Worm (Caenorhabditis elegans) whole organism, L1 larva: ENCODE measurements around the gene M04B2.6.

Source experiments
- C04F5.9 ChIP-seq: sonication (generic microtip); optimal IDR thresholded peaks from 2 replicates; lab custom pipeline; 2016; ENCODE audit warnings: missing genetic modification characterization, missing compliant biosample characterization
- C16A3.4 ChIP-seq: fragments of 150-350 bp; optimal IDR thresholded peaks from 2 replicates; lab custom pipeline; 2014; ENCODE audit warnings: missing biosample characterization, missing genetic modification characterization
- C34B4.2 ChIP-seq: sonication (generic microtip); optimal IDR thresholded peaks from 2 replicates; lab custom pipeline; 2017; ENCODE audit warnings: mild to moderate bottlenecking, missing genetic modification characterization, missing compliant biosample characterization
- F16B12.6 ChIP-seq: fragments of 150-350 bp; optimal IDR thresholded peaks from 2 replicates; lab custom pipeline; 2014; ENCODE audit warnings: missing biosample characterization, missing genetic modification characterization
- aha-1 ChIP-seq: fragments of 150-350 bp; optimal IDR thresholded peaks from 2 replicates; lab custom pipeline; 2014; ENCODE audit warnings: missing biosample characterization, missing genetic modification characterization
- alr-1 ChIP-seq: fragments of 200-800 bp; sonication (Bioruptor generic); optimal IDR thresholded peaks from 2 replicates; lab custom pipeline; 2018; ENCODE audit warnings: borderline replicate concordance, mild to moderate bottlenecking, missing genetic modification characterization, missing compliant biosample characterization
- ama-1 ChIP-seq: fragments of 150-350 bp; optimal IDR thresholded peaks from 2 replicates; lab custom pipeline; 2014
- ceh-63 ChIP-seq: fragments of 200-800 bp; sonication (Bioruptor generic); optimal IDR thresholded peaks from 2 replicates; lab custom pipeline; 2018; ENCODE audit warnings: mild to moderate bottlenecking, missing genetic modification characterization, missing compliant biosample characterization
- ceh-8 ChIP-seq: fragments of 200-800 bp; sonication (Bioruptor generic); optimal IDR thresholded peaks from 2 replicates; lab custom pipeline; 2018; ENCODE audit warnings: mild to moderate bottlenecking, missing genetic modification characterization, moderate library complexity, missing compliant biosample characterization
- ceh-82 ChIP-seq, 3 experiments: fragments of 150-350 bp in 1 of 3; sonication (generic microtip) in 2 of 3; optimal IDR thresholded peaks; 2 replicates each; lab custom pipeline; 2014 to 2017; ENCODE audit warnings: missing biosample characterization in 3 of 3, missing genetic modification characterization in 3 of 3
- ceh-88 ChIP-seq: fragments of 200-800 bp; sonication (Bioruptor generic); IDR thresholded peaks from 2 replicates; pipeline ENCODE4 v1.3.6; 2022; ENCODE audit warnings: missing genetic modification characterization, missing compliant biosample characterization
- ces-1 ChIP-seq: fragments of 150-350 bp; optimal IDR thresholded peaks from 2 replicates; lab custom pipeline; 2014; ENCODE audit warnings: missing biosample characterization, missing genetic modification reagents, missing genetic modification characterization
- dpl-1 ChIP-seq, 3 experiments: fragments of 150-350 bp in 2 of 3; sonication (generic microtip) in 1 of 3; optimal IDR thresholded peaks; 2 replicates each; lab custom pipeline; 2014 to 2017; ENCODE audit warnings: missing biosample characterization in 3 of 3, missing genetic modification characterization in 3 of 3, missing genetic modification reagents in 3 of 3
- dsc-1 ChIP-seq: sonication (generic microtip); optimal IDR thresholded peaks from 2 replicates; lab custom pipeline; 2016; ENCODE audit warnings: mild to moderate bottlenecking, missing genetic modification characterization, missing compliant biosample characterization
- egl-13 ChIP-seq: sonication (generic microtip); optimal IDR thresholded peaks from 2 replicates; lab custom pipeline; 2016; ENCODE audit warnings: missing genotype, missing genetic modification reagents, missing genetic modification characterization, missing compliant biosample characterization
- ets-5 ChIP-seq: fragments of 200-800 bp; sonication (Bioruptor generic); IDR thresholded peaks from 2 replicates; pipeline ENCODE4 v1.3.6; 2022; ENCODE audit warnings: missing genetic modification characterization, missing compliant biosample characterization
- fkh-10 ChIP-seq: sonication (generic microtip); optimal IDR thresholded peaks from 2 replicates; lab custom pipeline; 2017; ENCODE audit warnings: missing biosample characterization, missing genetic modification reagents, missing genetic modification characterization
- fkh-4 ChIP-seq: sonication (generic microtip); optimal IDR thresholded peaks from 2 replicates; lab custom pipeline; 2016; ENCODE audit warnings: missing compliant biosample characterization, missing genetic modification characterization, borderline replicate concordance
- fkh-8 ChIP-seq: sonication (generic microtip); optimal IDR thresholded peaks from 2 replicates; lab custom pipeline; 2016; ENCODE audit warnings: mild to moderate bottlenecking, missing genetic modification characterization, missing compliant biosample characterization
- fos-1 ChIP-seq: fragments of 150-350 bp; optimal IDR thresholded peaks from 2 replicates; lab custom pipeline; 2014; ENCODE audit warnings: missing biosample characterization, missing genetic modification characterization
- hlh-4 ChIP-seq: sonication (generic microtip); optimal IDR thresholded peaks from 2 replicates; lab custom pipeline; 2016; ENCODE audit warnings: mild to moderate bottlenecking, missing genetic modification characterization, missing compliant biosample characterization
- isw-1 ChIP-seq: fragments of 200-800 bp; sonication (Bioruptor generic); IDR thresholded peaks from 2 replicates; pipeline ENCODE4 v1.3.6; 2022; ENCODE audit warnings: missing genetic modification characterization, missing compliant biosample characterization
- jun-1 ChIP-seq: fragments of 150-350 bp; optimal IDR thresholded peaks from 2 replicates; lab custom pipeline; 2014; ENCODE audit warnings: missing biosample characterization, missing genetic modification reagents, missing genetic modification characterization
- lin-14 ChIP-seq: fragments of 200-800 bp; sonication (Bioruptor generic); optimal IDR thresholded peaks from 2 replicates; lab custom pipeline; 2018; ENCODE audit warnings: mild to moderate bottlenecking, missing genetic modification characterization, moderate library complexity, missing compliant biosample characterization
- lin-15B ChIP-seq: fragments of 150-350 bp; sonication (generic microtip); optimal IDR thresholded peaks from 3 replicates; lab custom pipeline; 2014; ENCODE audit warnings: missing biosample characterization, missing genetic modification characterization
- lir-3 ChIP-seq: sonication (generic microtip); optimal IDR thresholded peaks from 2 replicates; lab custom pipeline; 2016; ENCODE audit warnings: mild to moderate bottlenecking, missing genetic modification characterization, moderate library complexity, missing compliant biosample characterization; ENCODE audit not compliant: poor library complexity
- mab-9 ChIP-seq: fragments of 200-800 bp; sonication (Bioruptor generic); IDR thresholded peaks from 2 replicates; pipeline ENCODE4 v1.3.6; 2022; ENCODE audit warnings: missing genetic modification reagents, missing genetic modification characterization, missing compliant biosample characterization
- mdl-1 ChIP-seq, 2 experiments: fragments of 150-350 bp; optimal IDR thresholded peaks; 2 replicates each; lab custom pipeline; 2014 to 2017; ENCODE audit warnings: missing biosample characterization in 2 of 2, missing genetic modification characterization in 2 of 2, inconsistent platforms in 1 of 2
- mef-2 ChIP-seq: fragments of 150-350 bp; optimal IDR thresholded peaks from 2 replicates; lab custom pipeline; 2014; ENCODE audit warnings: missing biosample characterization, missing genetic modification characterization
- mep-1 ChIP-seq: fragments of 150-350 bp; optimal IDR thresholded peaks from 2 replicates; lab custom pipeline; 2014; ENCODE audit warnings: missing biosample characterization, missing genetic modification characterization
- nhr-11 ChIP-seq: fragments of 150-350 bp; optimal IDR thresholded peaks from 2 replicates; lab custom pipeline; 2014; ENCODE audit warnings: missing biosample characterization, missing genetic modification characterization
- nhr-20 ChIP-seq: sonication (generic microtip); optimal IDR thresholded peaks from 2 replicates; lab custom pipeline; 2016; ENCODE audit warnings: mild to moderate bottlenecking, missing genetic modification characterization, missing compliant biosample characterization
- nhr-28 ChIP-seq: fragments of 150-350 bp; optimal IDR thresholded peaks from 2 replicates; lab custom pipeline; 2014; ENCODE audit warnings: missing biosample characterization, missing genetic modification characterization
- nhr-47 ChIP-seq: sonication (generic microtip); optimal IDR thresholded peaks from 2 replicates; lab custom pipeline; 2016; ENCODE audit warnings: mild to moderate bottlenecking, missing genetic modification characterization, moderate library complexity, missing compliant biosample characterization
- nhr-76 ChIP-seq: sonication (generic microtip); optimal IDR thresholded peaks from 2 replicates; lab custom pipeline; 2017; ENCODE audit warnings: missing biosample characterization, missing genetic modification characterization
- nhr-77 ChIP-seq: fragments of 150-350 bp; optimal IDR thresholded peaks from 2 replicates; lab custom pipeline; 2014; ENCODE audit warnings: missing biosample characterization, missing genetic modification characterization
- nhr-90 ChIP-seq: sonication (generic microtip); optimal IDR thresholded peaks from 2 replicates; lab custom pipeline; 2016; ENCODE audit warnings: mild to moderate bottlenecking, missing genetic modification characterization, missing compliant biosample characterization; ENCODE audit not compliant: poor library complexity
- pag-3 ChIP-seq: sonication (generic microtip); optimal IDR thresholded peaks from 2 replicates; lab custom pipeline; 2017; ENCODE audit warnings: missing genetic modification characterization, mild to moderate bottlenecking, missing compliant biosample characterization, antibody characterized with exemption, borderline replicate concordance; ENCODE audit not compliant: insufficient read depth
- pqm-1 ChIP-seq: sonication (generic microtip); optimal IDR thresholded peaks from 3 replicates; lab custom pipeline; 2017; ENCODE audit warnings: missing biosample characterization, missing genetic modification characterization
- rnt-1 ChIP-seq: sonication (generic microtip); optimal IDR thresholded peaks from 2 replicates; lab custom pipeline; 2016; ENCODE audit warnings: mild to moderate bottlenecking, missing genetic modification characterization, moderate library complexity, missing compliant biosample characterization
- skn-1 ChIP-seq: fragments of 150-350 bp; optimal IDR thresholded peaks from 2 replicates; lab custom pipeline; 2014; ENCODE audit warnings: missing biosample characterization, missing genetic modification characterization
- snpc-4 ChIP-seq: fragments of 150-350 bp; optimal IDR thresholded peaks from 2 replicates; lab custom pipeline; 2014; ENCODE audit warnings: missing biosample characterization, missing genetic modification characterization
- snu-23 ChIP-seq: sonication (generic microtip); optimal IDR thresholded peaks from 2 replicates; lab custom pipeline; 2016; ENCODE audit warnings: missing genetic modification characterization, missing compliant biosample characterization
- tbx-2 ChIP-seq: sonication (generic microtip); optimal IDR thresholded peaks from 2 replicates; lab custom pipeline; 2016; ENCODE audit warnings: missing genetic modification characterization, missing compliant biosample characterization
- unc-130 ChIP-seq: fragments of 150-350 bp; optimal IDR thresholded peaks from 2 replicates; lab custom pipeline; 2017; ENCODE audit warnings: missing biosample characterization, missing genetic modification characterization, inconsistent platforms
- unc-86 ChIP-seq: sonication (generic microtip); optimal IDR thresholded peaks from 2 replicates; lab custom pipeline; 2016; ENCODE audit warnings: missing genetic modification characterization, missing compliant biosample characterization
- unc-98 ChIP-seq: fragments of 200-800 bp; sonication (Bioruptor generic); IDR thresholded peaks from 2 replicates; pipeline ENCODE4 v1.3.6; 2022; ENCODE audit warnings: missing genetic modification characterization, missing compliant biosample characterization
- vab-15 ChIP-seq: sonication (generic microtip); optimal IDR thresholded peaks from 2 replicates; lab custom pipeline; 2017; ENCODE audit warnings: missing genotype, mild to moderate bottlenecking, missing genetic modification characterization, missing compliant biosample characterization
- zip-4 ChIP-seq: fragments of 200-800 bp; sonication (Bioruptor generic); optimal IDR thresholded peaks from 2 replicates; lab custom pipeline; 2018; ENCODE audit warnings: mild to moderate bottlenecking, missing genetic modification characterization, moderate library complexity, missing compliant biosample characterization
- ztf-4 ChIP-seq: fragments of 150-350 bp; optimal IDR thresholded peaks from 2 replicates; lab custom pipeline; 2014; ENCODE audit warnings: missing biosample characterization, missing genetic modification characterization

Gene M04B2.6

DNA sequence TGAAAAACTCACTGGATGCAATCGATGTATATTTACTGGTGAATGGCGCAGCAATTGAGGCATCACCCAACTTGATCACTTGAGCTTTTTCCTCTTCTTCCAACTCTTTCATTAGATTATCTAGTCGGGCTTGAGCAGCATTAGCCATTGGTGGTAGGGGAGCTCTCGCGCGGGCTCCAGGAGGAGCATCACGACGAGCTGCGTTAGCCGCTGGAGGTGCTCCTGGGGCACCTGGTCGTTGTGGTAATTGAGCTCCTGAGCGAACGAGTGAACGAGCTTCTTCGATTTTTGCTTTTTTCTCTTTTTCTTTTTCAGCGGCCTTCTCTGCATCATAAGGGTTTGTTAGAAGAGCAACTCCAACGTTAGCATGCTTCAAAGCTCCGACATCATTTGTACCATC is 35.5 kb downstream of the M04B2.6 start:
- TF ChIP-seq mef-2 (tag; lab: Kevin White, UChicago) (no peak), egl-13 (no peak), dpl-1 (GFP tag; optimal IDR thresholded peaks at IDR 0.05; lab: Kevin White, UChicago) (no peak), ceh-8 (GFP tag; lab: Kevin White, UChicago) (no peak), mdl-1 (tag; optimal IDR thresholded peaks at IDR 0.05; lab: Kevin White, UChicago) (no peak), isw-1 (GFP tag; lab: Robert Waterston, UW) (no peak), nhr-90 (tag; lab: Kevin White, UChicago) (no peak), fkh-4 (tag; lab: Kevin White, UChicago) (no peak), ets-5 (GFP tag; lab: Robert Waterston, UW) (no peak), rnt-1 (no peak), ceh-88 (no peak)
- TF ChIP-seq, all 84 proteins: peak for 0

DNA sequence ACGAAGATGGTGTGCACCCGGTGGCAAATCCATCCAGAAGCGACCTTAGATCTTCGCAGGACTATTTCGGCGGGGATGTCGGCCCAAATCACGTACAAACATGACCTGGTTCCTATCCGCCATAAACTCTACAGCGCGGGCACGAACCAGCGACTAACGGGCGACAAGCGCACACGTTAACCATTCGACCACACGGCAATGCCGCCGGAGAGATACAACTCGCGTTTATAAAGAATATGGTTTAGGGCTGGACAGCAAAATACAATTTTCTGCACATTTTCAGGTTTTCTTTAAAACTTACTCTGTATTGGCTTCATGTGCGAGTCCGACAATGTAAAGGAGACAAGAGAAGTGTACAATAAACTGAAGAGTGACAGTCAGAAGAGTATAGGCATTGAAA is 36.5 kb downstream of the M04B2.6 start:
- no peak for TF ChIP-seq alr-1 (tag; lab: Kevin White, UChicago)
- TF ChIP-seq lir-3 = peak; percentile 74
- peak in 2 of 3 experiments; percentile 39 to 49 for TF ChIP-seq dpl-1 (GFP tag; optimal IDR thresholded peaks at IDR 0.05; lab: Kevin White, UChicago)
- TF ChIP-seq nhr-76 (tag; lab: Kevin White, UChicago) = peak; percentile 46
- peak; percentile 80 for TF ChIP-seq vab-15
- peak; percentile 66 for TF ChIP-seq nhr-20 (tag; lab: Kevin White, UChicago)
- peak; percentile 62 for TF ChIP-seq dsc-1 (tag; lab: Kevin White, UChicago)
- peak; percentile 16 for TF ChIP-seq snpc-4 (tag; lab: Kevin White, UChicago)
- no peak for TF ChIP-seq pag-3 (tag; lab: Kevin White, UChicago)
- TF ChIP-seq pqm-1 = no peak
- no peak for TF ChIP-seq fos-1 (tag; lab: Kevin White, UChicago)
- no peak for TF ChIP-seq ces-1 (GFP tag; lab: Kevin White, UChicago)
- peak; percentile 83 for TF ChIP-seq C16A3.4 (tag; lab: Kevin White, UChicago)
- TF ChIP-seq snu-23 (GFP tag; lab: Kevin White, UChicago) = peak; percentile 79
- peak; percentile 41 for TF ChIP-seq skn-1 (tag; lab: Kevin White, UChicago)
- no peak for TF ChIP-seq ceh-63 (GFP tag; lab: Kevin White, UChicago)
- TF ChIP-seq ets-5 (GFP tag; lab: Robert Waterston, UW) = no peak
- TF ChIP-seq unc-86 (tag; lab: Kevin White, UChicago) = peak; percentile 43
- peak; percentile 34 for TF ChIP-seq jun-1 (tag; lab: Kevin White, UChicago)
- TF ChIP-seq nhr-77 (tag; lab: Kevin White, UChicago) = peak; percentile 46
- peak in 1 of 2 experiments; percentile 52 for TF ChIP-seq mdl-1 (tag; optimal IDR thresholded peaks at IDR 0.05; lab: Kevin White, UChicago)
- TF ChIP-seq nhr-28 = no peak
- 0 out of 2 replicates have a peak, but pooled peaks have one; percentile 2 for TF ChIP-seq isw-1 (GFP tag; lab: Robert Waterston, UW)
- TF ChIP-seq lin-14 (GFP tag; lab: Kevin White, UChicago) = peak; percentile 63
- TF ChIP-seq ceh-88 = no peak
- TF ChIP-seq mep-1 = peak; percentile 80
- TF ChIP-seq ama-1 (lab: Kevin White, UChicago) = peak; percentile 59
- no peak for TF ChIP-seq mef-2 (tag; lab: Kevin White, UChicago)
- TF ChIP-seq unc-130 = peak; percentile 50
- no peak; the same call in 1 of the 2 replicates for TF ChIP-seq unc-98 (GFP tag; lab: Robert Waterston, UW)
- TF ChIP-seq ceh-82 (tag; optimal IDR thresholded peaks at IDR 0.05; lab: Kevin White, UChicago) = peak; percentile 3 to 63 (median 19)
- no peak for TF ChIP-seq lin-15B (tag; lab: Kevin White, UChicago)
- peak; percentile 78 for TF ChIP-seq nhr-47 (tag; lab: Kevin White, UChicago)
- peak; percentile 45 for TF ChIP-seq fkh-8 (tag; lab: Kevin White, UChicago)
- TF ChIP-seq fkh-10 (GFP tag; lab: Kevin White, UChicago) = no peak
- peak; percentile 46 for TF ChIP-seq tbx-2 (tag; lab: Kevin White, UChicago)
- peak; percentile 38 for TF ChIP-seq C04F5.9 (tag; lab: Kevin White, UChicago)
- no peak for TF ChIP-seq C34B4.2 (tag; lab: Kevin White, UChicago)
- TF ChIP-seq nhr-11 (tag; lab: Kevin White, UChicago) = no peak
- no peak for TF ChIP-seq F16B12.6 (tag; lab: Kevin White, UChicago)
- no peak for TF ChIP-seq ztf-4 (tag; lab: Kevin White, UChicago)
- peak; percentile 28 for TF ChIP-seq zip-4 (GFP tag; lab: Kevin White, UChicago)
- no peak for TF ChIP-seq mab-9 (GFP tag; lab: Robert Waterston, UW)
- TF ChIP-seq aha-1 (tag; lab: Kevin White, UChicago) = no peak
- no peak for TF ChIP-seq hlh-4
